Fruit fly (Drosophila melanogaster): ENCODE data around the gene CG5928.

DNA sequence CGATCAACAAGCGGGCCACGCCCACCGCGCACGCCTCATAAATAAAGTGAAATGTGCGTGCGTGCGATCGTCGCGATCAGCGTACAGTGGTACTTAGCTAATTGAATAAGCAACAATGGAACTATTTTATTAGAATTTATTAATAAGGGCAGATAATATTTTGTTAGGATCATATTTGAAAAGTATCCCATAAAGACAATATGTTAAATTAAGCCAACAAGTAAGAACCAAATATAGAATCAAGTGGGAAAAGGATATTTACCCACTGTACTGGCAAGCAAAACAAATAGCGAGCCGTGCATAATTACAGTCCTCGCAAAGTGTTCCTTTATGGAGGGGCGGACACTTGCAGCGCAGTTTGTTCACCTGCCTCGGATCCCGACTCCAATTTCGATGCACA lies 45.7 kb upstream of the CG5928 start:
- no peak for TF ChIP-seq psq (optimal IDR thresholded peaks at IDR 0.05)
- no peak for TF ChIP-seq pan (optimal IDR thresholded peaks at IDR 0.05)
- TF ChIP-seq CG8478 (optimal IDR thresholded peaks at IDR 0.05): no peak
- TF ChIP-seq Dll (optimal IDR thresholded peaks at IDR 0.05): no peak
- TF ChIP-seq EcR (GFP tag; optimal IDR thresholded peaks at IDR 0.05): no peak
- no peak for TF ChIP-seq usp (GFP tag; optimal IDR thresholded peaks at IDR 0.05)
